Fruit fly (Drosophila melanogaster): ENCODE data around the gene Gmap.

Gene Gmap

DNA sequence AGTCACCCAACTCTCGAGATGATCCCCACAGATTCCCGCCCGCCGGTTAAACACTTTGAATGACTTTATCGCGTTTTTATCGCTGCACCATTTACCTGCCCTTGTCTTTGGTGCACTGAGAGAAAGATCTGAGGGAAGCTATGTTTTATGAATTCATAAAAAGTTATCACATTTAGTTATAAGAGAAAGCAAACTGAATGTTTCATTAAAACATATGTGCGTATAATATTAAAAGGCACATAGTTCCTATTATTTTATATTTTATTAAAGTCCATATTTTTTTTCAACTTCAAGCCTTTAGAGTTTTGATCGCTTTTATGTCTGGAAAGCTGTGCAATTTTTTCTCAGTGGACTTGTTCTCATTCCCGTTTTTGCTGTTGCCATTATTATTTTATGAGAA is 43.6 kb downstream of the Gmap start (continued):
- 0 out of 3 replicates have a peak, but pooled peaks have one; percentile 17 for TF ChIP-seq CG6163 (GFP tag; IDR thresholded peaks at IDR 0.05)
- no peak for TF ChIP-seq CG11762 (GFP tag; optimal IDR thresholded peaks at IDR 0.05; ENCODE audit: insufficient read depth)
- no peak for TF ChIP-seq eg (GFP tag; IDR thresholded peaks at IDR 0.05)
- no peak for TF ChIP-seq CG6854 (GFP tag; optimal IDR thresholded peaks at IDR 0.05)
- TF ChIP-seq Eip93F (GFP tag; optimal IDR thresholded peaks at IDR 0.05): no peak
- TF ChIP-seq CG31627 (GFP tag; optimal IDR thresholded peaks at IDR 0.05): peak; percentile 40
- peak; percentile 52 for TF ChIP-seq CG34406 (GFP tag; optimal IDR thresholded peaks at IDR 0.05)
- TF ChIP-seq Hr4 (GFP tag; optimal IDR thresholded peaks at IDR 0.05): no peak
- no peak for TF ChIP-seq CG6808 (GFP tag; optimal IDR thresholded peaks at IDR 0.05)
- no peak for TF ChIP-seq dac (GFP tag; optimal IDR thresholded peaks at IDR 0.05)
- TF ChIP-seq Sox102F (GFP tag; optimal IDR thresholded peaks at IDR 0.05): no peak
- TF ChIP-seq fd85E (GFP tag; optimal IDR thresholded peaks at IDR 0.05): no peak
- TF ChIP-seq cyc (GFP tag; optimal IDR thresholded peaks at IDR 0.05): peak; percentile 43
- TF ChIP-seq CG9139 (GFP tag; optimal IDR thresholded peaks at IDR 0.05): no peak
- peak; percentile 48 for TF ChIP-seq CG8632 (GFP tag; optimal IDR thresholded peaks at IDR 0.05)
- TF ChIP-seq CG1621 (tag; optimal IDR thresholded peaks at IDR 0.05): no peak
- TF ChIP-seq esn (GFP tag; optimal IDR thresholded peaks at IDR 0.05): peak; percentile 58
- TF ChIP-seq Sox14 (GFP tag; optimal IDR thresholded peaks at IDR 0.05): peak; percentile 27
- peak; percentile 19 for TF ChIP-seq CG8319 (GFP tag; optimal IDR thresholded peaks at IDR 0.05)
- TF ChIP-seq ss (GFP tag; optimal IDR thresholded peaks at IDR 0.05): no peak
- peak; percentile 20 for TF ChIP-seq CG32006 (GFP tag; optimal IDR thresholded peaks at IDR 0.05)
- TF ChIP-seq acj6 (GFP tag; optimal IDR thresholded peaks at IDR 0.05): peak; percentile 31
- TF ChIP-seq Eip75B (GFP tag; optimal IDR thresholded peaks at IDR 0.05): peak; percentile 40
- TF ChIP-seq topi (GFP tag; optimal IDR thresholded peaks at IDR 0.05): peak; percentile 49
- peak; percentile 52 for TF ChIP-seq pdm3 (GFP tag; optimal IDR thresholded peaks at IDR 0.05)
- TF ChIP-seq dsx (GFP tag; optimal IDR thresholded peaks at IDR 0.05; ENCODE audit: poor library complexity, severe bottlenecking): peak; percentile 14
- TF ChIP-seq CG10631 (GFP tag; optimal IDR thresholded peaks at IDR 0.05): peak; percentile 34
- TF ChIP-seq CG8119 (GFP tag; IDR thresholded peaks at IDR 0.05): no peak
- TF ChIP-seq vri (GFP tag; optimal IDR thresholded peaks at IDR 0.05): no peak
- TF ChIP-seq Hr39 (GFP tag; optimal IDR thresholded peaks at IDR 0.05): peak; percentile 28
- TF ChIP-seq CG4318 (GFP tag; optimal IDR thresholded peaks at IDR 0.05): no peak
- TF ChIP-seq Blimp-1 (GFP tag; optimal IDR thresholded peaks at IDR 0.05): no peak
- peak; percentile 57 for TF ChIP-seq Smox (GFP tag; optimal IDR thresholded peaks at IDR 0.05)
- no peak for TF ChIP-seq net (GFP tag; optimal IDR thresholded peaks at IDR 0.05)
- TF ChIP-seq fd59A (GFP tag; optimal IDR thresholded peaks at IDR 0.05): no peak
- TF ChIP-seq Eip78C (GFP tag): peak; percentile 70

DNA sequence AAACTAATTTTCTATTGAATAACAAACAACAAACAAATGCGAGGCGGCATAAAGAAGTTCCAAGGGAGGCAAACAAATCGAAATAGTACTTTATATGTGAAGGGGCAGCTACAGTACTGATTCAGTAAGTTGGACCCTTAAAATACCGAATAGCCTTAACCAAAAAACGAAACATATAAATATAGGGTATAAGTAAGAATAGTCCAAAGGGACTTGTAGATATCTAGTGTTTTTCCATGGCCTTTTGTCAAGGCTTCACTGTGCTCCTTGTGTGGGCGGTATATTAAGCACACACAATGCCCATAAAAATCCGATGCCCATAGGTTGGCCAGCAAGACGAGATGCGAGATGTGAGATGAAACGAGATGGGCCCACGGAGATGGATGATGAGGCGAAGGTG is 45.3 kb downstream of the Gmap start:
- TF ChIP-seq Sox102F (GFP tag; optimal IDR thresholded peaks at IDR 0.05): no peak
- peak; percentile 1 for TF ChIP-seq cyc (GFP tag; optimal IDR thresholded peaks at IDR 0.05)
- TF ChIP-seq Met (GFP tag; optimal IDR thresholded peaks at IDR 0.05): peak; percentile 20
- TF ChIP-seq Smox (GFP tag; optimal IDR thresholded peaks at IDR 0.05): no peak
- TF ChIP-seq Hr39 (GFP tag; optimal IDR thresholded peaks at IDR 0.05): peak; percentile 8
- TF ChIP-seq Ets21C (GFP tag; optimal IDR thresholded peaks at IDR 0.05): peak; percentile 12
- peak; percentile 12 for TF ChIP-seq esn (GFP tag; optimal IDR thresholded peaks at IDR 0.05)
- peak; percentile 35 for TF ChIP-seq Eip78C (GFP tag)
- TF ChIP-seq CG31627 (GFP tag; optimal IDR thresholded peaks at IDR 0.05): peak; percentile 14

DNA sequence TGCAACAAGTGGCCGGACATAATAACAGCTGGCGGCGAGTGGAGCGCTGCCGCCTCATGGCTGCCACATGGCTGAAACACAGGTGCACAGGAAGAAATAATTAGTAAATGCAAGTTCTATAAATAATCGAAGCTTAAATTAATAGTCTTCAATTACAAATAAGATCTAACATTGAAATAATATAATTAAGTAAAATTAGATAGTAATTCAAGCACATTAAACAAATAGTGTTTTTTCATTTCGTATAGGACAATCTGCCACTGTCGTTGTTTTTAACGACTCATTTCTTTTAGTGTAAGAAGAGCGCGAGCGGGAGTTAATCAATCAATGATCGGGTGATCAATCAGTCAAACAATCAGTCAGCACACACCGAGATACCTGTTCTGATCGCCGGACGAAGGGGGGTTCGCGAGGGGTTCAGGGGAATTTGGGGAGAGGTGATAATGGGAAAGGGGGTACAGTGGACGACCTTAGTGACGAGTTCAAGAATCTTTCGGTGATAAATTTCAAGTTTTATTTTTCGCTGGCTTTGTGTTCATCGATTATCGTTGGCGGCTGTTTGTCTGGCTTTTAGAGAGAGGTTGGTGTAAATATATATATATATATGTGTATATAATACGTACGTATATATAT is 53.2 kb downstream of the Gmap start:
- TF ChIP-seq esn (GFP tag; optimal IDR thresholded peaks at IDR 0.05) (peak; percentile 20), topi (GFP tag; optimal IDR thresholded peaks at IDR 0.05) (peak; percentile 6), Eip78C (GFP tag) (peak; percentile 76), CG6792 (GFP tag; optimal IDR thresholded peaks at IDR 0.05) (no peak), svp (GFP tag) (peak; percentile 61), CG4318 (GFP tag; optimal IDR thresholded peaks at IDR 0.05) (no peak), eg (GFP tag; IDR thresholded peaks at IDR 0.05) (0 out of 3 replicates have a peak, but pooled peaks have one; percentile 15), pdm3 (GFP tag; optimal IDR thresholded peaks at IDR 0.05) (peak; percentile 25), Smox (GFP tag; optimal IDR thresholded peaks at IDR 0.05) (peak; percentile 25), Eip75B (GFP tag; optimal IDR thresholded peaks at IDR 0.05) (peak; percentile 18), achi (GFP tag; optimal IDR thresholded peaks at IDR 0.05) (peak; percentile 7), vri (GFP tag; optimal IDR thresholded peaks at IDR 0.05) (no peak), CG3032 (tag; optimal IDR thresholded peaks at IDR 0.05) (peak; percentile 14), CG8632 (GFP tag; optimal IDR thresholded peaks at IDR 0.05) (peak; percentile 13), CG8319 (GFP tag; optimal IDR thresholded peaks at IDR 0.05) (no peak), OdsH (GFP tag; optimal IDR thresholded peaks at IDR 0.05) (peak; percentile 1), CG3919 (GFP tag; optimal IDR thresholded peaks at IDR 0.05) (peak; percentile 18), CG6163 (GFP tag; IDR thresholded peaks at IDR 0.05) (0 out of 3 replicates have a peak, but pooled peaks have one; percentile 10)
